Worm (Caenorhabditis elegans) whole organism, early embryonic: ENCODE measurements around the gene T05B11.4.

Source experiments
- F13C5.2 ChIP-seq: sonication (generic microtip); optimal IDR thresholded peaks from 2 replicates; lab custom pipeline; 2017; ENCODE audit warnings: mild to moderate bottlenecking, missing genetic modification characterization, inconsistent platforms, missing compliant biosample characterization
- aly-1 ChIP-seq: sonication (generic microtip); optimal IDR thresholded peaks from 2 replicates; lab custom pipeline; 2016; ENCODE audit warnings: missing genetic modification characterization, missing compliant biosample characterization
- ama-1 ChIP-seq: fragments of 150-350 bp; optimal IDR thresholded peaks from 2 replicates; lab custom pipeline; 2014
- ceh-13 ChIP-seq: fragments of 200-800 bp; sonication (Bioruptor generic); optimal IDR thresholded peaks from 2 replicates; lab custom pipeline; 2018; ENCODE audit warnings: mild to moderate bottlenecking, missing genetic modification characterization, missing compliant biosample characterization
- ets-7 ChIP-seq: sonication (generic microtip); optimal IDR thresholded peaks from 2 replicates; lab custom pipeline; 2016; ENCODE audit warnings: missing genotype, missing genetic modification characterization, missing compliant biosample characterization
- flt-1 ChIP-seq: fragments of 200-800 bp; sonication (Bioruptor generic); IDR thresholded peaks from 2 replicates; pipeline ENCODE4 v1.3.6; 2022; ENCODE audit warnings: missing genetic modification characterization, missing compliant biosample characterization
- hmg-4 ChIP-seq: fragments of 200-800 bp; sonication (Bioruptor generic); optimal IDR thresholded peaks from 2 replicates; lab custom pipeline; 2018; ENCODE audit warnings: mild to moderate bottlenecking, missing genetic modification characterization, missing compliant biosample characterization
- hnd-1 ChIP-seq: sonication (generic microtip); optimal IDR thresholded peaks from 2 replicates; lab custom pipeline; 2016; ENCODE audit warnings: missing genetic modification characterization, missing compliant biosample characterization
- pes-1 ChIP-seq: fragments of 200-800 bp; sonication (Bioruptor generic); IDR thresholded peaks from 2 replicates; pipeline ENCODE4 v1.3.6; 2022; ENCODE audit warnings: missing genetic modification reagents, missing genetic modification characterization, missing compliant biosample characterization
- scrt-1 ChIP-seq: fragments of 200-800 bp; sonication (Bioruptor generic); IDR thresholded peaks from 2 replicates; pipeline ENCODE4 v1.3.6; 2022; ENCODE audit warnings: missing genetic modification characterization, missing compliant biosample characterization
- tbx-11 ChIP-seq: fragments of 200-800 bp; sonication (Bioruptor generic); IDR thresholded peaks from 2 replicates; pipeline ENCODE4 v1.3.6; 2022; ENCODE audit warnings: missing genetic modification characterization, missing compliant biosample characterization
- tbx-37 ChIP-seq: fragments of 200-800 bp; sonication (Bioruptor generic); conservative IDR thresholded peaks from 2 replicates; pipeline ENCODE4 v1.3.6; 2022; ENCODE audit warnings: missing genetic modification reagents, missing genetic modification characterization, missing compliant biosample characterization

DNA sequence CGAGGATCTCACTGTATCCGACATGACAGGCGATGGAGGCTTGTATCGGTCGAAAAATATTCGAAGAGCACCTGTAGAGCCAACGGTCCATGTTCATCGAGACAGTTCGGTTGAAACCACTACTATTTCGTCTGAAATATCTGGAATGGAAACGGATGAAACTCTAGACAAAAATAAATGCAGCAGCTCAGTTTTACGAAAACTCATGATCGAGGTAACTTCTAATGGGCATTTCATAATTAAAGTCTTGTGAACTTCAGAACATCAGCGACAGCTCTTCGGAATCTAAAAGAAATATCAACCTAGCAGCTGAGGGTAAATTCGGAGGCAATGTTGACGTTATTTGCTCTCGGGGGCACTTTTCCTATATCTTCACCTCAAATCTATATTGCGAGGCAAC, 20.8 kb upstream of the T05B11.4 start:
- TF ChIP-seq ama-1 (lab: Kevin White, UChicago) = no peak
- TF ChIP-seq aly-1 (tag; lab: Kevin White, UChicago) = no peak
- TF ChIP-seq pes-1 (GFP tag; lab: Robert Waterston, UW) = no peak
- TF ChIP-seq F13C5.2 (tag; lab: Kevin White, UChicago) = no peak
- TF ChIP-seq ceh-13 (GFP tag; lab: Kevin White, UChicago) = no peak
- TF ChIP-seq tbx-37 (GFP tag; lab: Robert Waterston, UW) = no peak
- TF ChIP-seq ets-7 = no peak
- no peak for TF ChIP-seq flt-1 (GFP tag; lab: Robert Waterston, UW)
- no peak for TF ChIP-seq hmg-4
- no peak for TF ChIP-seq tbx-11 (GFP tag; lab: Robert Waterston, UW)
- no peak for TF ChIP-seq hnd-1
- no peak for TF ChIP-seq scrt-1
